Worm (Caenorhabditis elegans) whole organism, late embryonic: ENCODE measurements around the gene dpf-1.

ENCODE experiments used
- C38D4.7 ChIP-seq: fragments of 200-800 bp; sonication (Bioruptor generic); optimal IDR thresholded peaks from 2 replicates; lab custom pipeline; 2018; ENCODE audit warnings: mild to moderate bottlenecking, missing genetic modification characterization, moderate library complexity, missing compliant biosample characterization
- K02D7.2 ChIP-seq: sonication (generic microtip); optimal IDR thresholded peaks from 2 replicates; lab custom pipeline; 2017; ENCODE audit warnings: mild to moderate bottlenecking, missing genetic modification characterization, missing compliant biosample characterization
- K09A11.1 ChIP-seq: sonication (generic microtip); optimal IDR thresholded peaks from 2 replicates; lab custom pipeline; 2017; ENCODE audit warnings: antibody characterized with exemption, mild to moderate bottlenecking, missing genetic modification characterization, missing compliant biosample characterization; ENCODE audit not compliant: insufficient read depth
- ahr-1 ChIP-seq: sonication (generic microtip); optimal IDR thresholded peaks from 2 replicates; lab custom pipeline; 2016; ENCODE audit warnings: missing genetic modification characterization, missing compliant biosample characterization
- ama-1 ChIP-seq: fragments of 150-350 bp; optimal IDR thresholded peaks from 2 replicates; lab custom pipeline; 2014
- ceh-19 ChIP-seq: fragments of 200-800 bp; sonication (Bioruptor generic); optimal IDR thresholded peaks from 2 replicates; lab custom pipeline; 2018; ENCODE audit warnings: mild to moderate bottlenecking, missing genetic modification characterization, missing compliant biosample characterization
- ceh-2 ChIP-seq: sonication (generic microtip); optimal IDR thresholded peaks from 2 replicates; lab custom pipeline; 2016; ENCODE audit warnings: missing genotype, missing genetic modification characterization, missing compliant biosample characterization
- ceh-24 ChIP-seq: sonication (generic microtip); optimal IDR thresholded peaks from 2 replicates; lab custom pipeline; 2016; ENCODE audit warnings: mild to moderate bottlenecking, missing genetic modification characterization, missing compliant biosample characterization
- ceh-31 ChIP-seq: sonication (generic microtip); optimal IDR thresholded peaks from 2 replicates; lab custom pipeline; 2016; ENCODE audit warnings: missing genetic modification characterization, missing compliant biosample characterization
- ceh-34 ChIP-seq: sonication (generic microtip); optimal IDR thresholded peaks from 2 replicates; lab custom pipeline; 2016; ENCODE audit warnings: mild to moderate bottlenecking, missing genetic modification characterization, missing compliant biosample characterization
- ceh-48 ChIP-seq: sonication (generic microtip); optimal IDR thresholded peaks from 2 replicates; lab custom pipeline; 2016; ENCODE audit warnings: missing genetic modification characterization, inconsistent platforms, missing compliant biosample characterization
- ceh-6 ChIP-seq: fragments of 200-800 bp; sonication (Bioruptor generic); optimal IDR thresholded peaks from 2 replicates; lab custom pipeline; 2018; ENCODE audit warnings: mild to moderate bottlenecking, missing genetic modification characterization, missing compliant biosample characterization
- elt-2 ChIP-seq: sonication (generic microtip); optimal IDR thresholded peaks from 2 replicates; lab custom pipeline; 2016; ENCODE audit warnings: missing genetic modification reagents, missing genetic modification characterization, missing compliant biosample characterization
- ets-4 ChIP-seq: sonication (generic microtip); optimal IDR thresholded peaks from 2 replicates; lab custom pipeline; 2016; ENCODE audit warnings: missing genetic modification characterization, missing compliant biosample characterization
- fax-1 ChIP-seq: sonication (generic microtip); optimal IDR thresholded peaks from 2 replicates; lab custom pipeline; 2016; ENCODE audit warnings: missing genotype, missing genetic modification characterization, missing compliant biosample characterization
- fkh-10 ChIP-seq: fragments of 150-350 bp; optimal IDR thresholded peaks from 2 replicates; lab custom pipeline; 2014; ENCODE audit warnings: missing biosample characterization, missing genetic modification reagents, missing genetic modification characterization
- hlh-13 ChIP-seq: fragments of 200-800 bp; sonication (Bioruptor generic); optimal IDR thresholded peaks from 2 replicates; lab custom pipeline; 2018; ENCODE audit warnings: mild to moderate bottlenecking, missing genetic modification characterization, missing compliant biosample characterization
- hlh-15 ChIP-seq: sonication (generic microtip); optimal IDR thresholded peaks from 2 replicates; lab custom pipeline; 2016; ENCODE audit warnings: missing genetic modification characterization, missing compliant biosample characterization
- hlh-30 ChIP-seq: sonication (generic microtip); optimal IDR thresholded peaks from 2 replicates; lab custom pipeline; 2017; ENCODE audit warnings: antibody characterized with exemption, missing genetic modification characterization, missing compliant biosample characterization; ENCODE audit not compliant: insufficient read depth
- hlh-6 ChIP-seq: sonication (generic microtip); optimal IDR thresholded peaks from 2 replicates; lab custom pipeline; 2016; ENCODE audit warnings: missing genotype, missing genetic modification characterization, missing compliant biosample characterization
- lin-11 ChIP-seq: fragments of 200-800 bp; sonication (Bioruptor generic); optimal IDR thresholded peaks from 2 replicates; lab custom pipeline; 2018; ENCODE audit warnings: mild to moderate bottlenecking, missing genetic modification characterization, missing compliant biosample characterization
- madf-2 ChIP-seq: sonication (generic microtip); optimal IDR thresholded peaks from 2 replicates; lab custom pipeline; 2017; ENCODE audit warnings: missing genetic modification characterization, missing compliant biosample characterization
- nhr-232 ChIP-seq: sonication (generic microtip); optimal IDR thresholded peaks from 2 replicates; lab custom pipeline; 2016; ENCODE audit warnings: missing genetic modification characterization, missing compliant biosample characterization
- npax-4 ChIP-seq: sonication (generic microtip); optimal IDR thresholded peaks from 2 replicates; lab custom pipeline; 2016; ENCODE audit warnings: missing genetic modification characterization, missing compliant biosample characterization
- pag-3 ChIP-seq: sonication (generic microtip); optimal IDR thresholded peaks from 2 replicates; lab custom pipeline; 2016; ENCODE audit warnings: missing compliant biosample characterization, missing genetic modification characterization, borderline replicate concordance
- pax-1 ChIP-seq: fragments of 150-350 bp; optimal IDR thresholded peaks from 2 replicates; lab custom pipeline; 2014; ENCODE audit warnings: missing biosample characterization, missing genetic modification characterization
- pha-2 ChIP-seq: sonication (generic microtip); optimal IDR thresholded peaks from 2 replicates; lab custom pipeline; 2017; ENCODE audit warnings: mild to moderate bottlenecking, missing genetic modification characterization, missing compliant biosample characterization
- pha-4 ChIP-seq: fragments of 150-350 bp; optimal IDR thresholded peaks from 2 replicates; lab custom pipeline; 2018; ENCODE audit warnings: missing biosample characterization, missing genetic modification reagents, missing genetic modification characterization
- pqm-1 ChIP-seq: sonication (generic microtip); optimal IDR thresholded peaks from 2 replicates; lab custom pipeline; 2016; ENCODE audit warnings: missing genetic modification characterization, missing compliant biosample characterization
- rnt-1 ChIP-seq: sonication (generic microtip); optimal IDR thresholded peaks from 2 replicates; lab custom pipeline; 2016; ENCODE audit warnings: missing genetic modification characterization, missing compliant biosample characterization
- sox-2 ChIP-seq: fragments of 200-800 bp; sonication (Bioruptor generic); IDR thresholded peaks from 2 replicates; pipeline ENCODE4 v1.3.6; 2022; ENCODE audit warnings: missing genetic modification reagents, missing genetic modification characterization, missing compliant biosample characterization
- sox-4 ChIP-seq: sonication (generic microtip); optimal IDR thresholded peaks from 2 replicates; lab custom pipeline; 2017; ENCODE audit warnings: mild to moderate bottlenecking, missing genetic modification characterization, inconsistent platforms, missing compliant biosample characterization
- syd-9 ChIP-seq: sonication (generic microtip); optimal IDR thresholded peaks from 2 replicates; lab custom pipeline; 2016; ENCODE audit warnings: mild to moderate bottlenecking, missing genetic modification characterization, moderate library complexity, missing compliant biosample characterization
- tbx-2 ChIP-seq: sonication (generic microtip); optimal IDR thresholded peaks from 2 replicates; lab custom pipeline; 2016; ENCODE audit warnings: missing genetic modification characterization, missing compliant biosample characterization
- tbx-7 ChIP-seq: sonication (generic microtip); optimal IDR thresholded peaks from 2 replicates; lab custom pipeline; 2016; ENCODE audit warnings: missing genotype, missing genetic modification characterization, missing compliant biosample characterization
- unc-3 ChIP-seq, 2 experiments: fragments of 200-800 bp in 1 of 2; sonication (Bioruptor generic) in 1 of 2; sonication (generic microtip) in 1 of 2; conservative IDR thresholded peaks in 1 of 2; optimal IDR thresholded peaks in 1 of 2; 2 replicates each; pipeline versions ENCODE4 v1.3.6 to Lab custom; 2016 to 2022; ENCODE audit warnings: missing compliant biosample characterization in 2 of 2, missing genetic modification characterization in 2 of 2, missing genetic modification reagents in 1 of 2
- unc-42 ChIP-seq: sonication (generic microtip); optimal IDR thresholded peaks from 2 replicates; lab custom pipeline; 2016; ENCODE audit warnings: missing genotype, missing genetic modification characterization, missing compliant biosample characterization
- unc-55 ChIP-seq: sonication (generic microtip); optimal IDR thresholded peaks from 2 replicates; lab custom pipeline; 2017; ENCODE audit warnings: missing biosample characterization, missing genetic modification reagents, missing genetic modification characterization
- zip-5 ChIP-seq: sonication (generic microtip); optimal IDR thresholded peaks from 2 replicates; lab custom pipeline; 2016; ENCODE audit warnings: missing genetic modification characterization, missing compliant biosample characterization

Gene dpf-1

ce11 chrV:15497731-15498130, 26.6 kb downstream of the dpf-1 start (continued):
- TF ChIP-seq pax-1 (tag; lab: Kevin White, UChicago) (no peak), pha-2 (tag; lab: Kevin White, UChicago) (no peak), ahr-1 (no peak), hlh-13 (GFP tag; lab: Kevin White, UChicago) (no peak), ceh-24 (tag; lab: Kevin White, UChicago) (no peak), ceh-34 (tag; lab: Kevin White, UChicago) (peak; percentile 48), ceh-48 (tag; lab: Kevin White, UChicago) (no peak), C38D4.7 (GFP tag; lab: Kevin White, UChicago) (no peak), ama-1 (lab: Kevin White, UChicago) (no peak), fkh-10 (GFP tag; lab: Kevin White, UChicago) (no peak), pag-3 (tag; lab: Kevin White, UChicago) (no peak), unc-42 (no peak), zip-5 (tag; lab: Kevin White, UChicago) (no peak), npax-4 (tag; lab: Kevin White, UChicago) (no peak), hlh-15 (tag; lab: Kevin White, UChicago) (no peak), ceh-2 (peak; percentile 8), tbx-2 (tag; lab: Kevin White, UChicago) (peak; percentile 63), hlh-6 (tag; lab: Kevin White, UChicago) (no peak), rnt-1 (tag; lab: Kevin White, UChicago) (no peak), sox-2 (GFP tag; lab: Robert Waterston, UW) (no peak), hlh-30 (tag; lab: Kevin White, UChicago) (peak; percentile 58), tbx-7 (tag; lab: Kevin White, UChicago) (no peak), lin-11 (tag; lab: Kevin White, UChicago) (no peak)

- TF ChIP-seq ceh-34 (tag; lab: Kevin White, UChicago) (no peak), ets-4 (no peak), madf-2 (no peak), K02D7.2 (tag; lab: Kevin White, UChicago) (no peak), pha-2 (tag; lab: Kevin White, UChicago) (no peak), ceh-31 (tag; lab: Kevin White, UChicago) (no peak), syd-9 (tag; lab: Kevin White, UChicago) (no peak), unc-3 (GFP tag; conservative IDR thresholded peaks at IDR 0.05; lab: Robert Waterston, UW) (no peak), unc-3 (tag; optimal IDR thresholded peaks at IDR 0.05; lab: Kevin White, UChicago) (no peak), K09A11.1 (no peak), rnt-1 (tag; lab: Kevin White, UChicago) (no peak), pha-4 (tag; lab: Kevin White, UChicago) (no peak), nhr-232 (no peak), ceh-19 (GFP tag; lab: Kevin White, UChicago) (no peak), sox-2 (GFP tag; lab: Robert Waterston, UW) (no peak), unc-42 (no peak), pqm-1 (tag; lab: Kevin White, UChicago) (no peak), ceh-6 (GFP tag; lab: Kevin White, UChicago) (no peak)
Observed at ce11 chrV:15498434-15498833, 27.3 kb downstream of the dpf-1 start, which contains the start of gene C06B8.7. TSS of gene C06B8.7 (plus strand) at chrV:15498734.

ce11 chrV:15499099-15499498, 28.0 kb downstream of the dpf-1 start:
- TF ChIP-seq fax-1 (no peak), elt-2 (tag; lab: Kevin White, UChicago) (no peak)

- TF ChIP-seq ama-1 (lab: Kevin White, UChicago) (no peak), syd-9 (tag; lab: Kevin White, UChicago) (no peak), unc-55 (GFP tag; lab: Kevin White, UChicago) (no peak), sox-4 (tag; lab: Kevin White, UChicago) (no peak)
Observed at ce11 chrV:15503603-15504002, 32.5 kb downstream of the dpf-1 start.
